Worm (Caenorhabditis elegans) whole organism, L2 larva: ENCODE results near the gene Y48B6A.13.

ENCODE experiments used
- blmp-1 ChIP-seq: sonication (generic microtip); optimal IDR thresholded peaks from 2 replicates; lab custom pipeline; 2017; ENCODE audit warnings: missing genetic modification characterization, mild to moderate bottlenecking, missing compliant biosample characterization, antibody characterized with exemption, moderate library complexity; ENCODE audit not compliant: insufficient read depth
- dmd-4 ChIP-seq: sonication (generic microtip); optimal IDR thresholded peaks from 2 replicates; lab custom pipeline; 2017; ENCODE audit warnings: missing biosample characterization, missing genetic modification characterization
- mbf-1 ChIP-seq: sonication (generic microtip); optimal IDR thresholded peaks from 2 replicates; lab custom pipeline; 2017; ENCODE audit warnings: missing biosample characterization, missing genetic modification characterization
- mdl-1 ChIP-seq, 2 experiments: fragments of 150-350 bp in 1 of 2; sonication (generic microtip) in 1 of 2; optimal IDR thresholded peaks; 2 replicates each; lab custom pipeline; 2017; ENCODE audit warnings: missing biosample characterization in 2 of 2, missing genetic modification characterization in 2 of 2
- nhr-11 ChIP-seq: fragments of 150-350 bp; optimal IDR thresholded peaks from 2 replicates; lab custom pipeline; 2014; ENCODE audit warnings: missing biosample characterization, missing genetic modification characterization
- nhr-12 ChIP-seq: fragments of 150-350 bp; optimal IDR thresholded peaks from 2 replicates; lab custom pipeline; 2014; ENCODE audit warnings: missing biosample characterization, missing genetic modification characterization
- nhr-23 ChIP-seq: fragments of 150-350 bp; optimal IDR thresholded peaks from 2 replicates; lab custom pipeline; 2014; ENCODE audit warnings: missing biosample characterization, missing genetic modification reagents, missing genetic modification characterization
- nhr-6 ChIP-seq: fragments of 150-350 bp; optimal IDR thresholded peaks from 2 replicates; lab custom pipeline; 2014; ENCODE audit warnings: missing biosample characterization, missing genetic modification characterization
- sma-3 ChIP-seq: sonication (generic microtip); optimal IDR thresholded peaks from 2 replicates; lab custom pipeline; 2016; ENCODE audit warnings: missing genetic modification reagents, missing genetic modification characterization, missing compliant biosample characterization

- TF ChIP-seq nhr-23 (tag; lab: Kevin White, UChicago) (no peak), nhr-11 (tag; lab: Kevin White, UChicago) (no peak), mdl-1 (tag; optimal IDR thresholded peaks at IDR 0.05; lab: Kevin White, UChicago) (no peak), dmd-4 (no peak), sma-3 (GFP tag; lab: Kevin White, UChicago) (no peak), mbf-1 (tag; lab: Kevin White, UChicago) (no peak), nhr-6 (tag; lab: Kevin White, UChicago) (no peak), blmp-1 (tag; lab: Kevin White, UChicago) (no peak), nhr-12 (tag; lab: Kevin White, UChicago) (no peak)
These were observed 38.6 kb downstream of the Y48B6A.13 start for ce11 chrII:14187456-14187855.
